Worm (Caenorhabditis elegans): ENCODE data around the gene dnj-7.

ce11 chrX:7181627-7182026 lies 12.7 kb upstream of the dnj-7 start:
- TF ChIP-seq him-1 (tag; optimal IDR thresholded peaks at IDR 0.05) (no peak), dao-5 (tag; optimal IDR thresholded peaks at IDR 0.05) (no peak), W03F9.2 (tag; optimal IDR thresholded peaks at IDR 0.05) (peak; percentile 83)

Data from whole organism, L4/young adult.